Worm (Caenorhabditis elegans): Measurements from ENCODE around the gene C27A7.3.

Gene C27A7.3

ce11 chrV:12094030-12094429 is 46.7 kb upstream of the C27A7.3 start, which contains the start of gene nhr-208:
nhr-208 (plus strand) TSS chrV:12094317.
- TF ChIP-seq Y75B8A.6 (GFP tag; IDR thresholded peaks at IDR 0.05) (no peak), nhr-25 (tag; optimal IDR thresholded peaks at IDR 0.05; ENCODE audit: borderline replicate concordance, insufficient read depth) (no peak), R02D3.7 (tag; optimal IDR thresholded peaks at IDR 0.05) (no peak), nhr-41 (GFP tag; IDR thresholded peaks at IDR 0.05) (no peak), aha-1 (tag) (no peak), hlh-11 (tag; optimal IDR thresholded peaks at IDR 0.05) (no peak), lir-3 (tag; optimal IDR thresholded peaks at IDR 0.05) (no peak), vab-7 (GFP tag; IDR thresholded peaks at IDR 0.05) (no peak), zip-11 (GFP tag; IDR thresholded peaks at IDR 0.05) (no peak), Y5F2A.4 (GFP tag; optimal IDR thresholded peaks at IDR 0.05) (no peak), F44E2.7 (GFP tag; IDR thresholded peaks at IDR 0.05) (no peak), spr-1 (tag; optimal IDR thresholded peaks at IDR 0.05) (no peak), snpc-1.2 (GFP tag; IDR thresholded peaks at IDR 0.05) (no peak), skn-1 (tag; optimal IDR thresholded peaks at IDR 0.05) (no peak), dpl-1 (GFP tag; optimal IDR thresholded peaks at IDR 0.05) (no peak), lin-1 (GFP tag; IDR thresholded peaks at IDR 0.05) (no peak), nhr-102 (tag; optimal IDR thresholded peaks at IDR 0.05) (peak; percentile 5), ceh-82 (tag; optimal IDR thresholded peaks at IDR 0.05) (no peak), egl-43 (GFP tag; IDR thresholded peaks at IDR 0.05) (no peak), zfp-3 (GFP tag; conservative IDR thresholded peaks at IDR 0.05) (no peak), nhr-28 (tag; optimal IDR thresholded peaks at IDR 0.05) (peak; percentile 62), dve-1 (tag; optimal IDR thresholded peaks at IDR 0.05; ENCODE audit: insufficient read depth) (peak; percentile 15), F10B5.3 (tag; optimal IDR thresholded peaks at IDR 0.05) (no peak), hlh-30 (tag; optimal IDR thresholded peaks at IDR 0.05; ENCODE audit: insufficient read depth) (peak; percentile 13), mxl-3 (GFP tag; optimal IDR thresholded peaks at IDR 0.05) (no peak), pqm-1 (tag; optimal IDR thresholded peaks at IDR 0.05) (no peak), daf-16 (GFP tag; optimal IDR thresholded peaks at IDR 0.05) (no peak), daf-16 (tag; optimal IDR thresholded peaks at IDR 0.05) (peak; percentile 56), dmd-6 (GFP tag; IDR thresholded peaks at IDR 0.05) (0 out of 2 replicates have a peak, but pooled peaks have one; percentile 18), ceh-28 (tag; optimal IDR thresholded peaks at IDR 0.05) (no peak), zfp-2 (tag; optimal IDR thresholded peaks at IDR 0.05) (no peak), ama-1 (optimal IDR thresholded peaks at IDR 0.05) (no peak), F26F4.8 (GFP tag; conservative IDR thresholded peaks at IDR 0.05) (no peak), Y48G9A.11 (GFP tag; IDR thresholded peaks at IDR 0.05) (no peak), unc-130 (GFP tag; optimal IDR thresholded peaks at IDR 0.05) (no peak), cey-2 (tag; optimal IDR thresholded peaks at IDR 0.05; ENCODE audit: borderline replicate concordance, insufficient read depth) (no peak), unc-39 (tag; optimal IDR thresholded peaks at IDR 0.05) (no peak)

- TF ChIP-seq Y48G9A.11 (GFP tag; IDR thresholded peaks at IDR 0.05): no peak
- TF ChIP-seq mep-1 (tag; optimal IDR thresholded peaks at IDR 0.05): no peak
- TF ChIP-seq nhr-76 (tag; optimal IDR thresholded peaks at IDR 0.05): no peak
- TF ChIP-seq attf-4 (tag; optimal IDR thresholded peaks at IDR 0.05): no peak
- no peak for TF ChIP-seq unc-39 (tag; optimal IDR thresholded peaks at IDR 0.05)
- TF ChIP-seq dmd-6 (GFP tag; IDR thresholded peaks at IDR 0.05): peak; percentile 85
- no peak for TF ChIP-seq lsy-2 (tag; optimal IDR thresholded peaks at IDR 0.05)
- TF ChIP-seq ceh-32 (tag; optimal IDR thresholded peaks at IDR 0.05; ENCODE audit: poor library complexity): no peak
- peak; percentile 95 for TF ChIP-seq nhr-28 (tag; optimal IDR thresholded peaks at IDR 0.05)
- no peak for TF ChIP-seq lin-15B (tag; optimal IDR thresholded peaks at IDR 0.05)
- TF ChIP-seq zag-1 (tag; optimal IDR thresholded peaks at IDR 0.05): no peak
- no peak for TF ChIP-seq unc-130 (GFP tag; optimal IDR thresholded peaks at IDR 0.05)
- TF ChIP-seq ceh-44 (GFP tag; IDR thresholded peaks at IDR 0.05): no peak
- TF ChIP-seq tag-97 (GFP tag; IDR thresholded peaks at IDR 0.05): no peak
- no peak for TF ChIP-seq mxl-3 (GFP tag; optimal IDR thresholded peaks at IDR 0.05)
- TF ChIP-seq cey-2 (tag; optimal IDR thresholded peaks at IDR 0.05; ENCODE audit: borderline replicate concordance, insufficient read depth): no peak
- TF ChIP-seq spr-3 (GFP tag; optimal IDR thresholded peaks at IDR 0.05): no peak
- peak; percentile 45 for TF ChIP-seq dve-1 (tag; optimal IDR thresholded peaks at IDR 0.05; ENCODE audit: insufficient read depth)
- TF ChIP-seq Y5F2A.4 (GFP tag; optimal IDR thresholded peaks at IDR 0.05): no peak
- no peak for TF ChIP-seq lir-3 (tag; optimal IDR thresholded peaks at IDR 0.05)
- no peak for TF ChIP-seq snpc-4 (tag; optimal IDR thresholded peaks at IDR 0.05)
- no peak for TF ChIP-seq nhr-42 (GFP tag; IDR thresholded peaks at IDR 0.05)
- TF ChIP-seq unc-62 (GFP tag; optimal IDR thresholded peaks at IDR 0.05 in 1 of 2): no peak
- no peak for TF ChIP-seq unc-62 (tag; optimal IDR thresholded peaks at IDR 0.05)
- TF ChIP-seq gei-8 (GFP tag; optimal IDR thresholded peaks at IDR 0.05): no peak
These were observed 44.9 kb upstream of the C27A7.3 start, which contains the start of gene nhr-207 for ce11 chrV:12095865-12096264. nhr-207 (plus strand) TSS chrV:12096146.

All from whole organism, L4 larva.